Worm (Caenorhabditis elegans) whole organism, midembryonic: ENCODE results near the gene F14H12.7.

Source experiments
- T22C8.4 ChIP-seq: fragments of 200-800 bp; sonication (Bioruptor generic); IDR thresholded peaks from 2 replicates; pipeline ENCODE4 v1.3.6; 2022; ENCODE audit warnings: missing genetic modification characterization, missing compliant biosample characterization
- cog-1 ChIP-seq: sonication (generic microtip); optimal IDR thresholded peaks from 2 replicates; lab custom pipeline; 2016; ENCODE audit warnings: missing genetic modification characterization, missing compliant biosample characterization
- med-1 ChIP-seq: sonication (generic microtip); optimal IDR thresholded peaks from 2 replicates; lab custom pipeline; 2017; ENCODE audit warnings: missing genetic modification characterization, mild to moderate bottlenecking, missing compliant biosample characterization, antibody characterized with exemption, missing genetic modification reagents; ENCODE audit not compliant: insufficient read depth
- tab-1 ChIP-seq: fragments of 200-800 bp; sonication (Bioruptor generic); IDR thresholded peaks from 2 replicates; pipeline ENCODE4 v1.3.6; 2022; ENCODE audit warnings: missing genetic modification characterization, missing compliant biosample characterization
- ztf-23 ChIP-seq: fragments of 200-800 bp; sonication (Bioruptor generic); IDR thresholded peaks from 2 replicates; pipeline ENCODE4 v1.3.6; 2022; ENCODE audit warnings: missing genetic modification reagents, missing genetic modification characterization, missing compliant biosample characterization

DNA sequence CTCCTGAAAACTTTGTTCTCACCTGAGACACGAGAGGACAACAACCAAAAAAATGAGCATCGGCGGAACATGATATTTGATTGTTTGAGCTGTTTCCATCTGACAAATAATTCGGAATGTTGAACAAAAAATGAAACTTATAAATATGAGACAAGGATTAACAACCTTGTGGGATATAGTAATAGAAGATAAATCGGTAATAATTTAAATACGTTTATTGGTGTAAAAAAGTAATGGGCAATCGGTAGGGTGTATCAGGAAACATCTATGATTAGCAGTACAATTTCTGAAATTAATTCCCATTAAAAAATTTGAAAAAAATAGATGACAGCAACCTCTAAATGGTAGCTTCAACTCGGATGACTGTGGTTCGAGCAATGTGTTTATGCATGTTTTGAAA lies 5.0 kb upstream of the F14H12.7 start, which contains the start of gene R160.10:
- no peak for TF ChIP-seq cog-1
- no peak for TF ChIP-seq tab-1 (GFP tag; lab: Robert Waterston, UW)
- TF ChIP-seq T22C8.4 (GFP tag; lab: Robert Waterston, UW) = no peak
- TF ChIP-seq med-1 = no peak
- TF ChIP-seq ztf-23 = no peak
